Fruit fly (Drosophila melanogaster) whole organism, embryonic: ENCODE results near the gene tho2.

Experiments used
- CG13296 ChIP-seq: fragments of 200-800 bp; sonication (Bioruptor generic); optimal IDR thresholded peaks from 3 replicates; lab custom pipeline; 2018; ENCODE audit warnings: missing biosample characterization, mild to moderate bottlenecking, missing genetic modification characterization
- CG1647 ChIP-seq: fragments of 200-800 bp; sonication (Bioruptor generic); optimal IDR thresholded peaks from 3 replicates; lab custom pipeline; 2016; ENCODE audit warnings: missing biosample characterization, missing genetic modification characterization
- CG18619 ChIP-seq: fragments of 200-800 bp; sonication (Bioruptor generic); optimal IDR thresholded peaks from 3 replicates; lab custom pipeline; 2017; ENCODE audit warnings: missing biosample characterization, mild to moderate bottlenecking, missing genetic modification characterization
- CG18764 ChIP-seq: fragments of 200-800 bp; sonication (Bioruptor generic); optimal IDR thresholded peaks from 3 replicates; lab custom pipeline; 2016; ENCODE audit warnings: missing biosample characterization, missing genetic modification characterization
- CG30020 ChIP-seq: fragments of 200-800 bp; optimal IDR thresholded peaks from 2 replicates; lab custom pipeline; 2019; ENCODE audit warnings: missing biosample characterization, mild to moderate bottlenecking, missing genetic modification characterization, moderate library complexity
- CG30431 ChIP-seq: fragments of 200-800 bp; sonication (Bioruptor generic); optimal IDR thresholded peaks from 2 replicates; lab custom pipeline; 2017; ENCODE audit warnings: missing biosample characterization, missing genetic modification characterization
- CG3065 ChIP-seq: fragments of 200-800 bp; sonication (Bioruptor generic); optimal IDR thresholded peaks from 2 replicates; lab custom pipeline; 2016; ENCODE audit warnings: missing biosample characterization, missing genetic modification characterization
- CG31365 ChIP-seq: fragments of 200-800 bp; sonication (Bioruptor generic); optimal IDR thresholded peaks from 2 replicates; lab custom pipeline; 2018; ENCODE audit warnings: missing biosample characterization, mild to moderate bottlenecking, missing genetic modification characterization
- CG3281 ChIP-seq: fragments of 200-800 bp; sonication (Bioruptor generic); optimal IDR thresholded peaks from 3 replicates; lab custom pipeline; 2017; ENCODE audit warnings: missing biosample characterization, mild to moderate bottlenecking, missing genetic modification characterization
- CG34422 ChIP-seq: fragments of 200-800 bp; sonication (Bioruptor generic); IDR thresholded peaks from 3 replicates; pipeline ENCODE4 v1.3.6; 2022; ENCODE audit warnings: missing biosample characterization, missing genetic modification characterization
- CG6254 ChIP-seq: fragments of 200-800 bp; sonication (Bioruptor generic); optimal IDR thresholded peaks from 3 replicates; lab custom pipeline; 2017; ENCODE audit warnings: mild to moderate bottlenecking, missing biosample characterization, missing genetic modification reagents, missing genetic modification characterization
- CG6654 ChIP-seq: fragments of 200-800 bp; sonication (Bioruptor generic); optimal IDR thresholded peaks from 2 replicates; lab custom pipeline; 2017; ENCODE audit warnings: missing biosample characterization, mild to moderate bottlenecking, missing genetic modification characterization
- CG6813 ChIP-seq: fragments of 200-800 bp; sonication (Bioruptor generic); optimal IDR thresholded peaks from 2 replicates; lab custom pipeline; 2017; ENCODE audit warnings: missing biosample characterization, missing genetic modification characterization, mild to moderate bottlenecking, moderate library complexity, missing genetic modification reagents
- CG7556 ChIP-seq: fragments of 200-800 bp; sonication (Bioruptor generic); optimal IDR thresholded peaks from 2 replicates; lab custom pipeline; 2017; ENCODE audit warnings: missing biosample characterization, mild to moderate bottlenecking, missing genetic modification characterization
- CG8281 ChIP-seq: fragments of 200-800 bp; sonication (Bioruptor generic); optimal IDR thresholded peaks from 2 replicates; lab custom pipeline; 2018; ENCODE audit warnings: missing biosample characterization, mild to moderate bottlenecking, missing genetic modification characterization, moderate library complexity
- Dref ChIP-seq: fragments of 200-800 bp; sonication (Bioruptor generic); IDR thresholded peaks from 2 replicates; pipeline ENCODE4 v1.3.6; 2022; ENCODE audit warnings: missing biosample characterization, missing genetic modification characterization
- E2f1 ChIP-seq: fragments of 200-800 bp; sonication (Bioruptor generic); IDR thresholded peaks from 2 replicates; pipeline ENCODE4 v1.3.6; 2022; ENCODE audit warnings: missing biosample characterization, missing genetic modification characterization
- Fer1 ChIP-seq: fragments of 200-800 bp; sonication (Bioruptor generic); optimal IDR thresholded peaks from 2 replicates; lab custom pipeline; 2017; ENCODE audit warnings: missing biosample characterization, mild to moderate bottlenecking, missing genetic modification characterization
- Hey ChIP-seq: fragments of 200-800 bp; sonication (Bioruptor generic); optimal IDR thresholded peaks from 3 replicates; lab custom pipeline; 2018; ENCODE audit warnings: missing biosample characterization, mild to moderate bottlenecking, missing genetic modification characterization
- Meics ChIP-seq: fragments of 200-800 bp; sonication (Bioruptor generic); optimal IDR thresholded peaks from 2 replicates; lab custom pipeline; 2017; ENCODE audit warnings: missing biosample characterization, mild to moderate bottlenecking, missing genetic modification characterization
- NC2α ChIP-seq: fragments of 200-800 bp; sonication (Bioruptor generic); optimal IDR thresholded peaks from 2 replicates; lab custom pipeline; 2016; ENCODE audit warnings: missing biosample characterization, missing genetic modification characterization
- NC2β ChIP-seq: fragments of 200-800 bp; sonication (Bioruptor generic); optimal IDR thresholded peaks from 2 replicates; lab custom pipeline; 2016; ENCODE audit warnings: missing biosample characterization, missing genetic modification characterization
- Opbp ChIP-seq: fragments of 200-800 bp; sonication (Bioruptor generic); IDR thresholded peaks from 3 replicates; pipeline ENCODE4 v1.3.6; 2022; ENCODE audit warnings: missing biosample characterization, missing genetic modification characterization; ENCODE audit not compliant: partially characterized antibody
- Optix ChIP-seq: fragments of 200-800 bp; sonication (Bioruptor generic); IDR thresholded peaks from 3 replicates; pipeline ENCODE4 v1.3.6; 2022; ENCODE audit warnings: missing biosample characterization, missing genetic modification characterization
- Sox100B ChIP-seq: fragments of 200-800 bp; sonication (Bioruptor generic); optimal IDR thresholded peaks from 3 replicates; lab custom pipeline; 2018; ENCODE audit warnings: missing biosample characterization, mild to moderate bottlenecking, missing genetic modification characterization
- Sox102F ChIP-seq: fragments of 200-800 bp; sonication (Bioruptor generic); optimal IDR thresholded peaks from 2 replicates; lab custom pipeline; 2018; ENCODE audit warnings: missing biosample characterization, mild to moderate bottlenecking, missing genetic modification characterization, moderate library complexity
- Sry-β ChIP-seq: fragments of 200-800 bp; sonication (Bioruptor generic); optimal IDR thresholded peaks from 2 replicates; lab custom pipeline; 2018; ENCODE audit warnings: missing biosample characterization, mild to moderate bottlenecking, missing genetic modification characterization, moderate library complexity
- Taf1 ChIP-seq: fragments of 200-800 bp; sonication (Bioruptor generic); IDR thresholded peaks from 2 replicates; pipeline ENCODE4 v1.3.6; 2022; ENCODE audit warnings: missing biosample characterization, missing genetic modification characterization
- Xbp1 ChIP-seq: fragments of 200-800 bp; sonication (Bioruptor generic); optimal IDR thresholded peaks from 3 replicates; lab custom pipeline; 2016; ENCODE audit warnings: missing biosample characterization, mild to moderate bottlenecking, missing genetic modification characterization
- Xrp1 ChIP-seq: fragments of 200-800 bp; sonication (Bioruptor generic); IDR thresholded peaks from 2 replicates; pipeline ENCODE4 v1.3.6; 2022; ENCODE audit warnings: missing biosample characterization, missing genetic modification characterization
- ato ChIP-seq: fragments of 200-800 bp; sonication (Bioruptor generic); IDR thresholded peaks from 2 replicates; pipeline ENCODE4 v1.3.6; 2022; ENCODE audit warnings: missing biosample characterization, missing genetic modification characterization; ENCODE audit not compliant: partially characterized antibody
- btn ChIP-seq: fragments of 200-800 bp; sonication (Bioruptor generic); optimal IDR thresholded peaks from 2 replicates; lab custom pipeline; 2016; ENCODE audit warnings: missing biosample characterization, missing genetic modification characterization
- chm ChIP-seq: fragments of 200-800 bp; sonication (Bioruptor generic); IDR thresholded peaks from 2 replicates; pipeline ENCODE4 v1.3.6; 2022; ENCODE audit warnings: missing biosample characterization, missing genetic modification characterization
- crp ChIP-seq, 2 experiments: fragments of 200-800 bp; sonication (Bioruptor generic); optimal IDR thresholded peaks; 2 replicates in 1 of 2; 3 replicates in 1 of 2; lab custom pipeline; 2017; ENCODE audit warnings: missing biosample characterization in 2 of 2, missing genetic modification characterization in 2 of 2, mild to moderate bottlenecking in 1 of 2, moderate library complexity in 1 of 2
- fd3F ChIP-seq: fragments of 200-800 bp; sonication (Bioruptor generic); optimal IDR thresholded peaks from 2 replicates; lab custom pipeline; 2018; ENCODE audit warnings: missing biosample characterization, mild to moderate bottlenecking, missing genetic modification characterization, moderate library complexity
- gro ChIP-seq: fragments of 200-800 bp; sonication (Bioruptor generic); optimal IDR thresholded peaks from 2 replicates; lab custom pipeline; 2016; ENCODE audit warnings: missing biosample characterization, missing genetic modification characterization
- gsb ChIP-seq: fragments of 200-800 bp; sonication (Bioruptor generic); IDR thresholded peaks from 2 replicates; pipeline ENCODE4 v1.3.6; 2022; ENCODE audit warnings: missing biosample characterization, missing genetic modification characterization
- hbn ChIP-seq: fragments of 200-800 bp; sonication (Bioruptor generic); IDR thresholded peaks from 2 replicates; pipeline ENCODE4 v1.3.6; 2022; ENCODE audit warnings: missing biosample characterization, missing genetic modification characterization; ENCODE audit not compliant: partially characterized antibody
- inv ChIP-seq: fragments of 200-800 bp; sonication (Bioruptor generic); IDR thresholded peaks from 2 replicates; pipeline ENCODE4 v1.3.6; 2022; ENCODE audit warnings: missing biosample characterization, missing genetic modification characterization; ENCODE audit not compliant: partially characterized antibody
- kni ChIP-seq: fragments of 200-800 bp; sonication (Bioruptor generic); optimal IDR thresholded peaks from 3 replicates; lab custom pipeline; 2017; ENCODE audit warnings: mild to moderate bottlenecking, missing biosample characterization, missing genetic modification reagents, missing genetic modification characterization
- mld ChIP-seq: fragments of 200-800 bp; sonication (Bioruptor generic); IDR thresholded peaks from 3 replicates; pipeline ENCODE4 v1.3.6; 2022; ENCODE audit warnings: missing biosample characterization, missing genetic modification characterization; ENCODE audit not compliant: partially characterized antibody
- nom ChIP-seq: fragments of 200-800 bp; sonication (Bioruptor generic); optimal IDR thresholded peaks from 2 replicates; lab custom pipeline; 2017; ENCODE audit warnings: missing biosample characterization, missing genetic modification characterization, mild to moderate bottlenecking, moderate library complexity, missing genetic modification reagents
- org-1 ChIP-seq: fragments of 200-800 bp; sonication (Bioruptor generic); optimal IDR thresholded peaks from 2 replicates; lab custom pipeline; 2017; ENCODE audit warnings: missing biosample characterization, missing genetic modification characterization
- peb ChIP-seq: fragments of 200-800 bp; sonication (Bioruptor generic); IDR thresholded peaks from 2 replicates; pipeline ENCODE4 v1.3.6; 2022; ENCODE audit warnings: missing biosample characterization, missing genetic modification characterization
- stwl ChIP-seq: fragments of 200-800 bp; sonication (Bioruptor generic); optimal IDR thresholded peaks from 3 replicates; lab custom pipeline; 2018; ENCODE audit warnings: missing biosample characterization, mild to moderate bottlenecking, missing genetic modification characterization, moderate library complexity
- unpg ChIP-seq: fragments of 200-800 bp; sonication (Bioruptor generic); optimal IDR thresholded peaks from 3 replicates; lab custom pipeline; 2018; ENCODE audit warnings: missing biosample characterization, mild to moderate bottlenecking, missing genetic modification characterization, moderate library complexity
- usp ChIP-seq: fragments of >200 bp; optimal IDR thresholded peaks from 2 replicates; lab custom pipeline; 2017; ENCODE audit warnings: missing biosample characterization, missing genetic modification characterization
- vfl ChIP-seq: fragments of 200-800 bp; sonication (Bioruptor generic); optimal IDR thresholded peaks from 2 replicates; lab custom pipeline; 2016; ENCODE audit warnings: missing biosample characterization, missing genetic modification characterization
- vnd ChIP-seq: fragments of 200-800 bp; sonication (Bioruptor generic); IDR thresholded peaks from 3 replicates; pipeline ENCODE4 v1.3.6; 2022; ENCODE audit warnings: missing biosample characterization, missing genetic modification characterization; ENCODE audit not compliant: partially characterized antibody
- vvl ChIP-seq: fragments of 200-800 bp; sonication (Bioruptor generic); IDR thresholded peaks from 2 replicates; pipeline ENCODE4 v1.3.6; 2022; ENCODE audit warnings: missing biosample characterization, missing genetic modification characterization
- wdn ChIP-seq: fragments of 200-800 bp; sonication (Bioruptor generic); IDR thresholded peaks from 2 replicates; pipeline ENCODE4 v1.3.6; 2022; ENCODE audit warnings: missing biosample characterization, missing genetic modification characterization

The tho2 gene

dm6 chr2L:2147208-2147607 lies 2.2 kb upstream of the tho2 start, which contains the start of the genes CG11723 and Tbcd (continued):
- TF ChIP-seq inv (GFP tag; lab: Robert Waterston, UW) (no peak), Sry-β (GFP tag; lab: Kevin White, UChicago) (peak; percentile 64), Xrp1 (peak; percentile 96), CG6254 (GFP tag; lab: Kevin White, UChicago) (peak; percentile 68), CG3065 (GFP tag; lab: Kevin White, UChicago) (peak; percentile 61), CG6813 (GFP tag; lab: Kevin White, UChicago) (no peak), mld (GFP tag; lab: Robert Waterston, UW) (no peak), stwl (tag; lab: Kevin White, UChicago) (peak; percentile 98), CG30431 (GFP tag; lab: Kevin White, UChicago) (peak; percentile 82), nom (peak; percentile 73), crp (GFP tag; optimal IDR thresholded peaks at IDR 0.05; lab: Kevin White, UChicago) (peak; percentile 79 to 92), Taf1 (GFP tag; lab: Robert Waterston, UW) (peak; percentile 71), Hey (tag; lab: Kevin White, UChicago) (no peak), Fer1 (GFP tag; lab: Kevin White, UChicago) (peak; percentile 84), gsb (GFP tag; lab: Robert Waterston, UW) (peak; percentile 75), CG6654 (GFP tag; lab: Kevin White, UChicago) (peak; percentile 63), Meics (GFP tag; lab: Kevin White, UChicago) (no peak), CG34422 (GFP tag; lab: Robert Waterston, UW) (peak; percentile 95), Sox102F (GFP tag; lab: Kevin White, UChicago) (no peak), chm (GFP tag; lab: Robert Waterston, UW) (peak; percentile 91), CG1647 (GFP tag; lab: Kevin White, UChicago) (peak; percentile 72), NC2β (GFP tag; lab: Kevin White, UChicago) (peak; percentile 79), vnd (GFP tag; lab: Robert Waterston, UW) (0 out of 3 replicates have a peak, but pooled peaks have one; percentile 32), CG30020 (peak; percentile 88), vfl (peak; percentile 65), Dref (0 out of 2 replicates have a peak, but pooled peaks have one; percentile 22), CG31365 (tag; lab: Kevin White, UChicago) (no peak), ato (GFP tag; lab: Robert Waterston, UW) (0 out of 2 replicates have a peak, but pooled peaks have one; percentile 30), E2f1 (peak; percentile 90), unpg (GFP tag; lab: Kevin White, UChicago) (peak; percentile 91), org-1 (GFP tag; lab: Kevin White, UChicago) (peak; percentile 68), CG18619 (GFP tag; lab: Kevin White, UChicago) (peak; percentile 83), CG13296 (GFP tag; lab: Kevin White, UChicago) (no peak), Xbp1 (GFP tag; lab: Kevin White, UChicago) (peak; percentile 86), Optix (GFP tag; lab: Robert Waterston, UW) (peak; percentile 91), kni (GFP tag; lab: Kevin White, UChicago) (no peak)

dm6 chr2L:2133009-2133408 lies 12.0 kb downstream of the tho2 start:
- TF ChIP-seq CG7556 (GFP tag; lab: Kevin White, UChicago) (no peak), fd3F (GFP tag; lab: Kevin White, UChicago) (peak; percentile 26), wdn (no peak), peb (GFP tag; lab: Robert Waterston, UW) (no peak), usp (GFP tag; lab: Kevin White, UChicago) (no peak), NC2α (GFP tag; lab: Kevin White, UChicago) (no peak), CG3281 (GFP tag; lab: Kevin White, UChicago) (peak; percentile 49), btn (GFP tag; lab: Kevin White, UChicago) (no peak), gro (GFP tag; lab: Kevin White, UChicago) (no peak), Sox100B (GFP tag; lab: Kevin White, UChicago) (no peak), CG18764 (GFP tag; lab: Kevin White, UChicago) (no peak), Xrp1 (no peak), CG8281 (tag; lab: Kevin White, UChicago) (no peak), vvl (0 out of 2 replicates have a peak, but pooled peaks have one; percentile 15), hbn (GFP tag; lab: Robert Waterston, UW) (no peak), Opbp (GFP tag; lab: Robert Waterston, UW) (no peak)
